Worm (Caenorhabditis elegans) whole organism, L4/young adult: ENCODE results near the gene C12D5.4.

ENCODE experiments used
- W03F9.2 ChIP-seq: fragments of 150-350 bp; optimal IDR thresholded peaks from 2 replicates; lab custom pipeline; 2014; ENCODE audit warnings: missing biosample characterization, missing genetic modification characterization
- dao-5 ChIP-seq: sonication (generic microtip); optimal IDR thresholded peaks from 2 replicates; lab custom pipeline; 2016; ENCODE audit warnings: missing genotype, missing genetic modification characterization, moderate library complexity, missing compliant biosample characterization
- him-1 ChIP-seq: sonication (generic microtip); optimal IDR thresholded peaks from 2 replicates; lab custom pipeline; 2016; ENCODE audit warnings: missing genotype, missing genetic modification reagents, missing genetic modification characterization, missing compliant biosample characterization

- TF ChIP-seq W03F9.2 (tag; lab: Kevin White, UChicago) (no peak), him-1 (tag; lab: Kevin White, UChicago) (no peak), dao-5 (tag; lab: Kevin White, UChicago) (no peak)
Observed at ce11 chrV:7637801-7638200, 34.6 kb upstream of the C12D5.4 start, which contains the start of gene clec-45.
